Worm (Caenorhabditis elegans): Measurements from ENCODE around the gene R53.8.

The R53.8 gene

ce11 chrII:9974210-9974609, 2.3 kb upstream of the R53.8 start (continued):
- TF ChIP-seq hlh-30 (tag; optimal IDR thresholded peaks at IDR 0.05; ENCODE audit: insufficient read depth) (no peak), mdl-1 (tag; optimal IDR thresholded peaks at IDR 0.05) (no peak), Y48G9A.11 (GFP tag; IDR thresholded peaks at IDR 0.05) (no peak), ceh-82 (tag; optimal IDR thresholded peaks at IDR 0.05) (no peak), ama-1 (optimal IDR thresholded peaks at IDR 0.05) (no peak), sdz-12 (GFP tag; optimal IDR thresholded peaks at IDR 0.05) (no peak), ztf-11 (tag; optimal IDR thresholded peaks at IDR 0.05) (no peak), lin-39 (tag; optimal IDR thresholded peaks at IDR 0.05) (no peak), ceh-62 (tag; optimal IDR thresholded peaks at IDR 0.05) (no peak), madf-9 (GFP tag; conservative IDR thresholded peaks at IDR 0.05) (no peak), F37D6.2 (tag; optimal IDR thresholded peaks at IDR 0.05) (no peak), F10B5.3 (tag; optimal IDR thresholded peaks at IDR 0.05) (no peak), ZK546.5 (tag; optimal IDR thresholded peaks at IDR 0.05) (no peak), set-16 (GFP tag; IDR thresholded peaks at IDR 0.05) (no peak), nhr-102 (tag; optimal IDR thresholded peaks at IDR 0.05) (peak; percentile 8), lir-3 (tag; optimal IDR thresholded peaks at IDR 0.05) (no peak), unc-130 (GFP tag; optimal IDR thresholded peaks at IDR 0.05) (no peak), hmg-1.1 (GFP tag; IDR thresholded peaks at IDR 0.05) (no peak), ces-1 (GFP tag; optimal IDR thresholded peaks at IDR 0.05) (no peak), pqm-1 (tag; optimal IDR thresholded peaks at IDR 0.05) (peak; percentile 73), zip-11 (GFP tag; IDR thresholded peaks at IDR 0.05) (no peak), dmd-8 (GFP tag; IDR thresholded peaks at IDR 0.05) (no peak), T20F7.1 (GFP tag; optimal IDR thresholded peaks at IDR 0.05) (no peak), lin-1 (GFP tag; IDR thresholded peaks at IDR 0.05) (no peak), fos-1 (tag; optimal IDR thresholded peaks at IDR 0.05) (no peak), mes-2 (tag; optimal IDR thresholded peaks at IDR 0.05; ENCODE audit: poor library complexity, severe bottlenecking) (no peak), pha-4 (GFP tag; IDR thresholded peaks at IDR 0.05) (no peak), pha-4 (tag; optimal IDR thresholded peaks at IDR 0.05) (no peak), nhr-6 (tag; optimal IDR thresholded peaks at IDR 0.05) (no peak), tag-97 (GFP tag; IDR thresholded peaks at IDR 0.05) (no peak), aha-1 (tag) (no peak), nhr-11 (tag; optimal IDR thresholded peaks at IDR 0.05) (no peak), nhr-77 (tag; optimal IDR thresholded peaks at IDR 0.05) (peak; percentile 16), lin-13 (GFP tag; optimal IDR thresholded peaks at IDR 0.05) (no peak), zag-1 (tag; optimal IDR thresholded peaks at IDR 0.05) (no peak), attf-4 (tag; optimal IDR thresholded peaks at IDR 0.05) (no peak), jun-1 (tag; optimal IDR thresholded peaks at IDR 0.05) (no peak), Y105C5A.15 (GFP tag; IDR thresholded peaks at IDR 0.05) (no peak), dmd-9 (GFP tag; IDR thresholded peaks at IDR 0.05) (no peak), snpc-4 (tag; optimal IDR thresholded peaks at IDR 0.05) (no peak), lin-38 (GFP tag; IDR thresholded peaks at IDR 0.05) (no peak), R02D3.7 (tag; optimal IDR thresholded peaks at IDR 0.05) (no peak), aly-2 (tag; optimal IDR thresholded peaks at IDR 0.05) (no peak), lsy-2 (tag; optimal IDR thresholded peaks at IDR 0.05) (no peak), T26A8.4 (GFP tag; IDR thresholded peaks at IDR 0.05) (no peak), daf-16 (GFP tag; optimal IDR thresholded peaks at IDR 0.05) (no peak), daf-16 (tag; optimal IDR thresholded peaks at IDR 0.05) (peak; percentile 74), D1046.2 (GFP tag; IDR thresholded peaks at IDR 0.05) (no peak), nhr-48 (tag; optimal IDR thresholded peaks at IDR 0.05) (peak; percentile 29), fkh-10 (GFP tag; optimal IDR thresholded peaks at IDR 0.05) (no peak), arid-1 (GFP tag; conservative IDR thresholded peaks at IDR 0.05) (no peak), madf-5 (GFP tag; IDR thresholded peaks at IDR 0.05) (no peak), mep-1 (tag; optimal IDR thresholded peaks at IDR 0.05) (no peak), ZK337.2 (GFP tag; IDR thresholded peaks at IDR 0.05) (no peak), lin-15B (tag; optimal IDR thresholded peaks at IDR 0.05) (no peak)

Measured in whole organism, L4 larva.